Fruit fly (Drosophila melanogaster) whole organism, prepupa: ENCODE data around the gene CG3038.
A peak's percentile ranks its signal among the peaks of the same experiment; 100 is the strongest.

Source experiments
- CG10631 ChIP-seq: fragments of 200-800 bp; sonication (Bioruptor generic); optimal IDR thresholded peaks from 2 replicates; lab custom pipeline; 2016; ENCODE audit warnings: missing biosample characterization, missing genetic modification characterization
- CG10669 ChIP-seq: fragments of 200-800 bp; sonication (Bioruptor generic); optimal IDR thresholded peaks from 3 replicates; lab custom pipeline; 2018; ENCODE audit warnings: missing biosample characterization, mild to moderate bottlenecking, missing genetic modification characterization, moderate library complexity
- CG1621 ChIP-seq: fragments of 200-800 bp; sonication (Bioruptor generic); optimal IDR thresholded peaks from 3 replicates; lab custom pipeline; 2018; ENCODE audit warnings: missing biosample characterization, mild to moderate bottlenecking, missing genetic modification characterization
- CG3032 ChIP-seq: fragments of 200-800 bp; optimal IDR thresholded peaks from 2 replicates; lab custom pipeline; 2019; ENCODE audit warnings: missing biosample characterization, mild to moderate bottlenecking, missing genetic modification characterization, moderate library complexity
- CG32006 ChIP-seq: fragments of 200-800 bp; sonication (Bioruptor generic); optimal IDR thresholded peaks from 3 replicates; lab custom pipeline; 2017; ENCODE audit warnings: missing biosample characterization, mild to moderate bottlenecking, missing genetic modification characterization
- CG34406 ChIP-seq: fragments of 200-800 bp; sonication (Bioruptor generic); optimal IDR thresholded peaks from 3 replicates; lab custom pipeline; 2016; ENCODE audit warnings: missing biosample characterization, missing genetic modification characterization
- CG4318 ChIP-seq: fragments of 200-800 bp; sonication (Bioruptor generic); optimal IDR thresholded peaks from 3 replicates; lab custom pipeline; 2017; ENCODE audit warnings: missing biosample characterization, mild to moderate bottlenecking, missing genetic modification characterization
- CG6276 ChIP-seq: fragments of 200-800 bp; sonication (Bioruptor generic); optimal IDR thresholded peaks from 2 replicates; lab custom pipeline; 2017; ENCODE audit warnings: missing biosample characterization, mild to moderate bottlenecking, missing genetic modification characterization
- CG7368 ChIP-seq: fragments of 200-800 bp; sonication (Bioruptor generic); optimal IDR thresholded peaks from 3 replicates; lab custom pipeline; 2016; ENCODE audit warnings: missing biosample characterization, missing genetic modification characterization
- CG8119 ChIP-seq: fragments of 200-800 bp; sonication (Bioruptor generic); IDR thresholded peaks from 3 replicates; pipeline ENCODE4 v1.3.6; 2022; ENCODE audit warnings: missing biosample characterization, missing genetic modification characterization
- CG8319 ChIP-seq: fragments of 200-800 bp; sonication (Bioruptor generic); optimal IDR thresholded peaks from 3 replicates; lab custom pipeline; 2016; ENCODE audit warnings: missing biosample characterization, missing genetic modification characterization
- CG8632 ChIP-seq: fragments of 200-800 bp; sonication (Bioruptor generic); optimal IDR thresholded peaks from 3 replicates; lab custom pipeline; 2016; ENCODE audit warnings: missing biosample characterization, missing genetic modification characterization
- Eip75B ChIP-seq: fragments of 200-800 bp; sonication (Bioruptor generic); optimal IDR thresholded peaks from 3 replicates; lab custom pipeline; 2016; ENCODE audit warnings: missing biosample characterization, missing genetic modification characterization
- Eip78C ChIP-seq: fragments of 200-800 bp; sonication (Bioruptor generic); peaks from one replicate; lab custom pipeline; 2016; ENCODE audit warnings: missing biosample characterization, missing genetic modification characterization
- Eip93F ChIP-seq: fragments of 200-800 bp; sonication (Bioruptor generic); optimal IDR thresholded peaks from 2 replicates; lab custom pipeline; 2016; ENCODE audit warnings: missing biosample characterization, mild to moderate bottlenecking, missing genetic modification characterization
- Ets21C ChIP-seq: fragments of 200-800 bp; sonication (Bioruptor generic); optimal IDR thresholded peaks from 3 replicates; lab custom pipeline; 2016; ENCODE audit warnings: missing biosample characterization, missing genetic modification characterization
- Ets96B ChIP-seq: fragments of 200-800 bp; optimal IDR thresholded peaks from 2 replicates; lab custom pipeline; 2019; ENCODE audit warnings: missing biosample characterization, mild to moderate bottlenecking, missing genetic modification characterization, moderate library complexity
- Hr38 ChIP-seq: sonication (Bioruptor generic); optimal IDR thresholded peaks from 2 replicates; lab custom pipeline; 2016; ENCODE audit warnings: missing biosample characterization, missing genetic modification characterization
- Hr4 ChIP-seq: fragments of 200-800 bp; sonication (Bioruptor generic); optimal IDR thresholded peaks from 3 replicates; lab custom pipeline; 2016; ENCODE audit warnings: missing biosample characterization, missing genetic modification characterization
- Lpt ChIP-seq: fragments of 200-800 bp; sonication (Bioruptor generic); optimal IDR thresholded peaks from 3 replicates; lab custom pipeline; 2016; ENCODE audit warnings: missing biosample characterization, missing genetic modification characterization
- Met ChIP-seq: fragments of 200-800 bp; sonication (Bioruptor generic); optimal IDR thresholded peaks from 3 replicates; lab custom pipeline; 2016; ENCODE audit warnings: missing biosample characterization, missing genetic modification characterization
- OdsH ChIP-seq: fragments of 200-800 bp; sonication (Bioruptor generic); optimal IDR thresholded peaks from 3 replicates; lab custom pipeline; 2016; ENCODE audit warnings: missing biosample characterization, missing genetic modification characterization
- Smox ChIP-seq: fragments of 200-800 bp; sonication (Bioruptor generic); optimal IDR thresholded peaks from 3 replicates; lab custom pipeline; 2016; ENCODE audit warnings: missing biosample characterization, missing genetic modification characterization
- Sox14 ChIP-seq: fragments of 200-800 bp; sonication (Bioruptor generic); optimal IDR thresholded peaks from 3 replicates; lab custom pipeline; 2016; ENCODE audit warnings: missing biosample characterization, missing genetic modification characterization
- achi ChIP-seq: fragments of 200-800 bp; sonication (Bioruptor generic); optimal IDR thresholded peaks from 3 replicates; lab custom pipeline; 2016; ENCODE audit warnings: missing biosample characterization, missing genetic modification characterization
- acj6 ChIP-seq: fragments of 200-800 bp; sonication (Bioruptor generic); optimal IDR thresholded peaks from 3 replicates; lab custom pipeline; 2016; ENCODE audit warnings: missing biosample characterization, missing genetic modification characterization
- cyc ChIP-seq: fragments of 200-800 bp; sonication (Bioruptor generic); optimal IDR thresholded peaks from 3 replicates; lab custom pipeline; 2016; ENCODE audit warnings: missing biosample characterization, missing genetic modification characterization
- dac ChIP-seq: fragments of 200-800 bp; sonication (Bioruptor generic); optimal IDR thresholded peaks from 2 replicates; lab custom pipeline; 2017; ENCODE audit warnings: missing biosample characterization, mild to moderate bottlenecking, missing genetic modification characterization
- esn ChIP-seq: fragments of 200-800 bp; sonication (Bioruptor generic); optimal IDR thresholded peaks from 2 replicates; lab custom pipeline; 2016; ENCODE audit warnings: missing biosample characterization, mild to moderate bottlenecking, missing genetic modification characterization, moderate library complexity
- fkh ChIP-seq: fragments of 200-800 bp; sonication (Bioruptor generic); optimal IDR thresholded peaks from 3 replicates; lab custom pipeline; 2017; ENCODE audit warnings: missing biosample characterization, mild to moderate bottlenecking, missing genetic modification characterization, moderate library complexity
- net ChIP-seq: fragments of 200-800 bp; sonication (Bioruptor generic); optimal IDR thresholded peaks from 3 replicates; lab custom pipeline; 2016; ENCODE audit warnings: missing biosample characterization, missing genetic modification characterization
- pdm3 ChIP-seq: fragments of 200-800 bp; sonication (Bioruptor generic); optimal IDR thresholded peaks from 3 replicates; lab custom pipeline; 2016; ENCODE audit warnings: missing biosample characterization, missing genetic modification characterization
- salr ChIP-seq, 2 experiments: fragments of 200-800 bp; sonication (Bioruptor generic); optimal IDR thresholded peaks; 3 replicates each; lab custom pipeline; 2016 to 2018; ENCODE audit warnings: missing biosample characterization in 2 of 2, missing genetic modification characterization in 2 of 2, mild to moderate bottlenecking in 1 of 2
- spab ChIP-seq: fragments of 200-800 bp; sonication (Bioruptor generic); optimal IDR thresholded peaks from 2 replicates; lab custom pipeline; 2017; ENCODE audit warnings: missing biosample characterization, mild to moderate bottlenecking, missing genetic modification characterization, missing genetic modification reagents
- ss ChIP-seq, 2 experiments: fragments of 200-800 bp; sonication (Bioruptor generic); optimal IDR thresholded peaks; 2 replicates in 1 of 2; 3 replicates in 1 of 2; lab custom pipeline; 2017 to 2018; ENCODE audit warnings: mild to moderate bottlenecking in 2 of 2, missing biosample characterization in 2 of 2, missing genetic modification characterization in 2 of 2, moderate library complexity in 1 of 2
- svp ChIP-seq: fragments of 200-800 bp; sonication (Bioruptor generic); peaks from one replicate; lab custom pipeline; 2016; ENCODE audit warnings: missing biosample characterization, missing genetic modification characterization
- topi ChIP-seq: fragments of 200-800 bp; sonication (Bioruptor generic); optimal IDR thresholded peaks from 3 replicates; lab custom pipeline; 2016; ENCODE audit warnings: missing biosample characterization, missing genetic modification characterization

The CG3038 gene

dm6 chrX:245802-246201 lies at the start of gene CG3038, which contains the start of gene G9a (continued):
- TF ChIP-seq Eip75B (GFP tag; lab: Kevin White, UChicago) (no peak), CG8319 (GFP tag; lab: Kevin White, UChicago) (no peak), Eip93F (no peak), spab (GFP tag; lab: Kevin White, UChicago) (no peak), Hr38 (no peak), cyc (GFP tag; lab: Kevin White, UChicago) (peak; percentile 31), CG3032 (tag; lab: Kevin White, UChicago) (no peak)

dm6 chrX:294839-295238 lies 49.2 kb upstream of the CG3038 start, which contains the start of gene CG13375:
Gene CG13375 (minus strand): TSS chrX:294962.
- TF ChIP-seq topi (GFP tag; lab: Kevin White, UChicago) (no peak), esn (GFP tag; lab: Kevin White, UChicago) (no peak), CG34406 (no peak), CG8632 (no peak), Ets96B (tag; lab: Kevin White, UChicago) (no peak), Eip75B (GFP tag; lab: Kevin White, UChicago) (no peak), CG3032 (tag; lab: Kevin White, UChicago) (no peak), fkh (GFP tag; lab: Kevin White, UChicago) (no peak), net (GFP tag; lab: Kevin White, UChicago) (no peak), CG6276 (GFP tag; lab: Kevin White, UChicago) (no peak), salr (GFP tag; optimal IDR thresholded peaks at IDR 0.05; lab: Kevin White, UChicago) (no peak), Smox (no peak), pdm3 (GFP tag; lab: Kevin White, UChicago) (no peak)

dm6 chrX:293254-293653 lies 47.6 kb upstream of the CG3038 start:
- TF ChIP-seq CG8319 (GFP tag; lab: Kevin White, UChicago) (no peak), CG6276 (GFP tag; lab: Kevin White, UChicago) (no peak), Met (peak; percentile 27), Eip78C (GFP tag; lab: Kevin White, UChicago) (peak; percentile 80), Ets21C (no peak), Hr4 (GFP tag; lab: Kevin White, UChicago) (peak; percentile 66), pdm3 (GFP tag; lab: Kevin White, UChicago) (peak; percentile 40), CG7368 (GFP tag; lab: Kevin White, UChicago) (no peak), esn (GFP tag; lab: Kevin White, UChicago) (peak; percentile 32), achi (GFP tag; lab: Kevin White, UChicago) (peak; percentile 53), topi (GFP tag; lab: Kevin White, UChicago) (peak; percentile 12), CG10631 (GFP tag; lab: Kevin White, UChicago) (peak; percentile 20), Smox (peak; percentile 31), Lpt (no peak), dac (GFP tag; lab: Kevin White, UChicago) (peak; percentile 0), svp (GFP tag; lab: Kevin White, UChicago) (peak; percentile 69), CG32006 (GFP tag; lab: Kevin White, UChicago) (peak; percentile 84), CG34406 (peak; percentile 13), CG8119 (GFP tag; lab: Robert Waterston, UW) (peak; percentile 76; the same call in 2 of the 3 replicates), acj6 (GFP tag; lab: Kevin White, UChicago) (peak; percentile 34), CG8632 (peak; percentile 22), Sox14 (GFP tag; lab: Kevin White, UChicago) (peak; percentile 37), CG4318 (GFP tag; lab: Kevin White, UChicago) (peak; percentile 58), CG10669 (peak; percentile 35), CG1621 (tag; lab: Kevin White, UChicago) (no peak), ss (GFP tag; optimal IDR thresholded peaks at IDR 0.05; lab: Kevin White, UChicago) (no peak), salr (GFP tag; optimal IDR thresholded peaks at IDR 0.05; lab: Kevin White, UChicago) (peak in 1 of 2 experiments; percentile 57), OdsH (GFP tag; lab: Kevin White, UChicago) (peak; percentile 52)
